Fruit fly (Drosophila melanogaster) whole organism, embryonic: ENCODE results near the gene drn.
A peak's percentile ranks its signal among the peaks of the same experiment; 100 is the strongest.

Source experiments
- Antp ChIP-seq: fragments of 200-800 bp; sonication (Bioruptor generic); optimal IDR thresholded peaks from 3 replicates; lab custom pipeline; 2016; ENCODE audit warnings: missing biosample characterization, missing genetic modification characterization
- B-H2 ChIP-seq: fragments of 200-800 bp; sonication (Bioruptor generic); optimal IDR thresholded peaks from 2 replicates; lab custom pipeline; 2018; ENCODE audit warnings: missing biosample characterization, mild to moderate bottlenecking, missing genetic modification characterization
- CG11696 ChIP-seq: fragments of 200-800 bp; sonication (Bioruptor generic); IDR thresholded peaks from 2 replicates; pipeline ENCODE4 v1.3.6; 2022; ENCODE audit warnings: missing biosample characterization, missing genetic modification characterization
- CG11723 ChIP-seq: fragments of 200-800 bp; sonication (Bioruptor generic); optimal IDR thresholded peaks from 2 replicates; lab custom pipeline; 2017; ENCODE audit warnings: missing biosample characterization, mild to moderate bottlenecking, missing genetic modification characterization
- CG12219 ChIP-seq: fragments of 200-800 bp; sonication (Bioruptor generic); optimal IDR thresholded peaks from 3 replicates; lab custom pipeline; 2018; ENCODE audit warnings: missing biosample characterization, mild to moderate bottlenecking, missing genetic modification characterization
- CG12744 ChIP-seq: fragments of 200-800 bp; sonication (Bioruptor generic); optimal IDR thresholded peaks from 2 replicates; lab custom pipeline; 2016; ENCODE audit warnings: missing biosample characterization, missing genetic modification characterization
- CG12769 ChIP-seq: fragments of 200-800 bp; sonication (Bioruptor generic); optimal IDR thresholded peaks from 2 replicates; lab custom pipeline; 2019; ENCODE audit warnings: missing biosample characterization, mild to moderate bottlenecking, missing genetic modification characterization, moderate library complexity
- CG13894 ChIP-seq: fragments of 200-800 bp; sonication (Bioruptor generic); optimal IDR thresholded peaks from 3 replicates; lab custom pipeline; 2018; ENCODE audit warnings: missing biosample characterization, mild to moderate bottlenecking, missing genetic modification characterization, moderate library complexity
- CG15011 ChIP-seq: fragments of 200-800 bp; sonication (Bioruptor generic); optimal IDR thresholded peaks from 3 replicates; lab custom pipeline; 2018; ENCODE audit warnings: missing biosample characterization, mild to moderate bottlenecking, missing genetic modification characterization
- CG15073 ChIP-seq: fragments of 200-800 bp; sonication (Bioruptor generic); optimal IDR thresholded peaks from 2 replicates; lab custom pipeline; 2016; ENCODE audit warnings: missing biosample characterization, missing genetic modification characterization
- CG17328 ChIP-seq: fragments of 200-800 bp; sonication (Bioruptor generic); IDR thresholded peaks from 2 replicates; pipeline ENCODE4 v1.3.6; 2022; ENCODE audit warnings: missing biosample characterization, missing genetic modification characterization
- CG2678 ChIP-seq: fragments of 200-800 bp; sonication (Bioruptor generic); optimal IDR thresholded peaks from 3 replicates; lab custom pipeline; 2019; ENCODE audit warnings: missing biosample characterization, mild to moderate bottlenecking, missing genetic modification characterization, moderate library complexity
- CG3163 ChIP-seq: fragments of 200-800 bp; sonication (Bioruptor generic); optimal IDR thresholded peaks from 3 replicates; lab custom pipeline; 2016; ENCODE audit warnings: missing biosample characterization, missing genetic modification characterization
- CG34376 ChIP-seq: fragments of 200-800 bp; sonication (Bioruptor generic); optimal IDR thresholded peaks from 2 replicates; lab custom pipeline; 2018; ENCODE audit warnings: missing biosample characterization, mild to moderate bottlenecking, missing genetic modification characterization
- CG3838 ChIP-seq: fragments of 200-800 bp; sonication (Bioruptor generic); optimal IDR thresholded peaks from 3 replicates; lab custom pipeline; 2016; ENCODE audit warnings: missing biosample characterization, missing genetic modification characterization
- CoRest ChIP-seq: fragments of 200-800 bp; sonication (Bioruptor generic); optimal IDR thresholded peaks from 3 replicates; lab custom pipeline; 2018; ENCODE audit warnings: missing biosample characterization, mild to moderate bottlenecking, missing genetic modification characterization, moderate library complexity
- Deaf1 ChIP-seq: fragments of 200-800 bp; optimal IDR thresholded peaks from 3 replicates; lab custom pipeline; 2019; ENCODE audit warnings: missing biosample characterization, mild to moderate bottlenecking, missing genetic modification characterization, moderate library complexity
- Dp ChIP-seq: fragments of 200-800 bp; sonication (Bioruptor generic); optimal IDR thresholded peaks from 2 replicates; lab custom pipeline; 2018; ENCODE audit warnings: missing biosample characterization, mild to moderate bottlenecking, missing genetic modification characterization, moderate library complexity
- ERR ChIP-seq: fragments of 200-800 bp; sonication (Bioruptor generic); optimal IDR thresholded peaks from 2 replicates; lab custom pipeline; 2016; ENCODE audit warnings: missing biosample characterization, missing genetic modification characterization
- Gsc ChIP-seq: fragments of 200-800 bp; sonication (Bioruptor generic); IDR thresholded peaks from 2 replicates; pipeline ENCODE4 v1.3.6; 2022; ENCODE audit warnings: missing biosample characterization, missing genetic modification characterization
- H15 ChIP-seq: fragments of 200-800 bp; sonication (Bioruptor generic); IDR thresholded peaks from 3 replicates; pipeline ENCODE4 v1.3.6; 2022; ENCODE audit warnings: missing biosample characterization, missing genetic modification characterization
- HLH54F ChIP-seq: fragments of 200-800 bp; sonication (Bioruptor generic); optimal IDR thresholded peaks from 3 replicates; lab custom pipeline; 2016; ENCODE audit warnings: missing biosample characterization, missing genetic modification characterization
- Hey ChIP-seq: fragments of 200-800 bp; sonication (Bioruptor generic); optimal IDR thresholded peaks from 3 replicates; lab custom pipeline; 2018; ENCODE audit warnings: missing biosample characterization, mild to moderate bottlenecking, missing genetic modification characterization
- Rx ChIP-seq: fragments of 200-800 bp; sonication (Bioruptor generic); IDR thresholded peaks from 2 replicates; pipeline ENCODE4 v1.3.6; 2022; ENCODE audit warnings: missing biosample characterization, missing genetic modification characterization
- Scr ChIP-seq: fragments of 200-800 bp; sonication (Bioruptor generic); IDR thresholded peaks from 2 replicates; pipeline ENCODE4 v1.3.6; 2022; ENCODE audit warnings: missing biosample characterization, missing genetic modification characterization; ENCODE audit not compliant: partially characterized antibody
- Six4 ChIP-seq: fragments of 200-800 bp; sonication (Bioruptor generic); optimal IDR thresholded peaks from 2 replicates; lab custom pipeline; 2016; ENCODE audit warnings: missing biosample characterization, missing genetic modification characterization
- TFAM ChIP-seq: fragments of 200-800 bp; sonication (Bioruptor generic); optimal IDR thresholded peaks from 2 replicates; lab custom pipeline; 2017; ENCODE audit warnings: missing biosample characterization, missing genetic modification characterization, inconsistent platforms
- Vsx1 ChIP-seq: fragments of 200-800 bp; sonication (Bioruptor generic); optimal IDR thresholded peaks from 2 replicates; lab custom pipeline; 2017; ENCODE audit warnings: missing biosample characterization, mild to moderate bottlenecking, missing genetic modification characterization, missing genetic modification reagents
- ems ChIP-seq: fragments of 200-800 bp; sonication (Bioruptor generic); optimal IDR thresholded peaks from 3 replicates; lab custom pipeline; 2016; ENCODE audit warnings: missing biosample characterization, missing genetic modification characterization
- ewg ChIP-seq: fragments of 200-800 bp; sonication (Bioruptor generic); optimal IDR thresholded peaks from 3 replicates; lab custom pipeline; 2017; ENCODE audit warnings: mild to moderate bottlenecking, missing biosample characterization, missing genetic modification reagents, missing genetic modification characterization
- fd96Cb ChIP-seq: fragments of 200-800 bp; sonication (Bioruptor generic); optimal IDR thresholded peaks from 2 replicates; lab custom pipeline; 2018; ENCODE audit warnings: missing biosample characterization, mild to moderate bottlenecking, missing genetic modification characterization, moderate library complexity
- knrl ChIP-seq: fragments of 200-800 bp; sonication (Bioruptor generic); IDR thresholded peaks from 3 replicates; pipeline ENCODE4 v1.3.6; 2022; ENCODE audit warnings: missing biosample characterization, missing genetic modification characterization; ENCODE audit not compliant: partially characterized antibody
- onecut ChIP-seq: fragments of 200-800 bp; sonication (Bioruptor generic); IDR thresholded peaks from 2 replicates; pipeline ENCODE4 v1.3.6; 2022; ENCODE audit warnings: missing biosample characterization, missing genetic modification characterization
- pan ChIP-seq, 4 experiments: fragments of >200 bp in 3 of 4; fragments of 200-800 bp in 1 of 4; sonication (Bioruptor generic) in 1 of 4; optimal IDR thresholded peaks in 3 of 4; IDR thresholded peaks in 1 of 4; 2 replicates each; pipeline versions ENCODE4 v1.3.6 to Lab custom; 2017 to 2022; ENCODE audit warnings: missing biosample characterization in 2 of 4, missing genetic modification characterization in 2 of 4, mixed read lengths in 1 of 4
- pfk ChIP-seq: fragments of 200-800 bp; sonication (Bioruptor generic); optimal IDR thresholded peaks from 2 replicates; lab custom pipeline; 2018; ENCODE audit warnings: missing biosample characterization, mild to moderate bottlenecking, missing genetic modification characterization, moderate library complexity
- pita ChIP-seq: fragments of 200-800 bp; sonication (Bioruptor generic); optimal IDR thresholded peaks from 2 replicates; lab custom pipeline; 2017; ENCODE audit warnings: missing biosample characterization, mild to moderate bottlenecking, missing genetic modification characterization
- pros ChIP-seq: fragments of 200-800 bp; sonication (Bioruptor generic); optimal IDR thresholded peaks from 3 replicates; lab custom pipeline; 2019; ENCODE audit warnings: missing biosample characterization, mild to moderate bottlenecking, missing genetic modification characterization, moderate library complexity
- ranshi ChIP-seq: fragments of 200-800 bp; sonication (Bioruptor generic); IDR thresholded peaks from 2 replicates; pipeline ENCODE4 v1.3.6; 2022; ENCODE audit warnings: missing biosample characterization, missing genetic modification characterization
- rib ChIP-seq: fragments of 200-800 bp; sonication (Bioruptor generic); IDR thresholded peaks from 2 replicates; pipeline ENCODE4 v1.3.6; 2022; ENCODE audit warnings: missing biosample characterization, missing genetic modification characterization
- scrt ChIP-seq: fragments of 200-800 bp; sonication (Bioruptor generic); optimal IDR thresholded peaks from 2 replicates; lab custom pipeline; 2018; ENCODE audit warnings: missing biosample characterization, mild to moderate bottlenecking, missing genetic modification characterization, moderate library complexity
- so ChIP-seq: fragments of 200-800 bp; sonication (Bioruptor generic); IDR thresholded peaks from 3 replicates; pipeline ENCODE4 v1.3.6; 2022; ENCODE audit warnings: missing biosample characterization, missing genetic modification characterization
- tin ChIP-seq: fragments of 200-800 bp; sonication (Bioruptor generic); optimal IDR thresholded peaks from 3 replicates; lab custom pipeline; 2016; ENCODE audit warnings: missing biosample characterization, missing genetic modification characterization
- twi ChIP-seq: fragments of 200-800 bp; optimal IDR thresholded peaks from 2 replicates; lab custom pipeline; 2019; ENCODE audit warnings: missing biosample characterization, mild to moderate bottlenecking, missing genetic modification characterization, moderate library complexity
- unc-4 ChIP-seq: fragments of 200-800 bp; sonication (Bioruptor generic); IDR thresholded peaks from 2 replicates; pipeline ENCODE4 v1.3.6; 2022; ENCODE audit warnings: missing biosample characterization, missing genetic modification characterization; ENCODE audit not compliant: partially characterized antibody
- unpg ChIP-seq: fragments of 200-800 bp; sonication (Bioruptor generic); optimal IDR thresholded peaks from 3 replicates; lab custom pipeline; 2018; ENCODE audit warnings: missing biosample characterization, mild to moderate bottlenecking, missing genetic modification characterization, moderate library complexity
- vvl ChIP-seq: fragments of 200-800 bp; sonication (Bioruptor generic); IDR thresholded peaks from 2 replicates; pipeline ENCODE4 v1.3.6; 2022; ENCODE audit warnings: missing biosample characterization, missing genetic modification characterization
- wdn ChIP-seq: fragments of 200-800 bp; sonication (Bioruptor generic); IDR thresholded peaks from 2 replicates; pipeline ENCODE4 v1.3.6; 2022; ENCODE audit warnings: missing biosample characterization, missing genetic modification characterization
- yki ChIP-seq: fragments of >200 bp; optimal IDR thresholded peaks from 3 replicates; lab custom pipeline; 2018
- z ChIP-seq: fragments of 200-800 bp; sonication (Bioruptor generic); IDR thresholded peaks from 3 replicates; pipeline ENCODE4 v1.3.6; 2022; ENCODE audit warnings: missing biosample characterization, missing genetic modification characterization
- zen2 ChIP-seq: fragments of 200-800 bp; sonication (Bioruptor generic); IDR thresholded peaks from 3 replicates; pipeline ENCODE4 v1.3.6; 2022; ENCODE audit warnings: missing biosample characterization, missing genetic modification characterization; ENCODE audit not compliant: partially characterized antibody

The drn gene

dm6 chr3R:9393542-9394025 lies 53.6 kb downstream of the drn start (continued):
- TF ChIP-seq CG17328 = peak; percentile 76
- peak; percentile 57; the same call in 1 of the 2 replicates for TF ChIP-seq ranshi (GFP tag; lab: Robert Waterston, UW)
- TF ChIP-seq pros (GFP tag; lab: Kevin White, UChicago) = peak; percentile 69
- TF ChIP-seq zen2 = no peak
- TF ChIP-seq CG12744 = no peak
- TF ChIP-seq TFAM (GFP tag; lab: Kevin White, UChicago) = peak; percentile 48
- peak; percentile 83 for TF ChIP-seq CG2678
- peak; percentile 24 for TF ChIP-seq Antp (GFP tag; lab: Kevin White, UChicago)
- TF ChIP-seq fd96Cb = peak; percentile 72
- no peak for TF ChIP-seq Deaf1
- TF ChIP-seq Gsc = no peak
- TF ChIP-seq wdn (GFP tag; lab: Robert Waterston, UW) = no peak
- peak; percentile 37 for TF ChIP-seq ems (GFP tag; lab: Kevin White, UChicago)
- TF ChIP-seq knrl = 0 out of 3 replicates have a peak, but pooled peaks have one; percentile 14
- TF ChIP-seq vvl (GFP tag; lab: Robert Waterston, UW) = peak; percentile 75
- TF ChIP-seq CG11723 (GFP tag; lab: Kevin White, UChicago) = peak; percentile 54
- peak; percentile 74 for TF ChIP-seq onecut (GFP tag; lab: Robert Waterston, UW)
- no peak for TF ChIP-seq pita (GFP tag; lab: Kevin White, UChicago)
- peak; percentile 62; the same call in 2 of the 3 replicates for TF ChIP-seq z (GFP tag; lab: Robert Waterston, UW)
- peak; percentile 49 for TF ChIP-seq Six4 (GFP tag; lab: Kevin White, UChicago)
- peak; percentile 13 for TF ChIP-seq CG15073
- TF ChIP-seq twi (tag; lab: Kevin White, UChicago) = peak; percentile 76
- TF ChIP-seq Hey (tag; lab: Kevin White, UChicago) = peak; percentile 48
- TF ChIP-seq pan (optimal IDR thresholded peaks at IDR 0.05; lab: Kevin White, UChicago) = no peak
- peak in 1 of 2 experiments; percentile 68 for TF ChIP-seq pan (GFP tag; optimal IDR thresholded peaks at IDR 0.05 in 1 of 2, IDR thresholded peaks at IDR 0.05 in 1 of 2)
- TF ChIP-seq CG34376 (GFP tag; lab: Kevin White, UChicago) = peak; percentile 30
- peak; percentile 29; the same call in 1 of the 2 replicates for TF ChIP-seq rib (GFP tag; lab: Robert Waterston, UW)
- TF ChIP-seq CG3163 = no peak
- TF ChIP-seq unc-4 = no peak
- TF ChIP-seq pfk (GFP tag; lab: Kevin White, UChicago) = no peak
- TF ChIP-seq H15 (GFP tag; lab: Robert Waterston, UW) = peak; percentile 70; the same call in 2 of the 3 replicates
- peak; percentile 73 for TF ChIP-seq CG12219
- TF ChIP-seq CG3838 (GFP tag; lab: Kevin White, UChicago) = peak; percentile 15
- TF ChIP-seq CG13894 (tag; lab: Kevin White, UChicago) = no peak
- peak; percentile 84 for TF ChIP-seq CG12769 (tag; lab: Kevin White, UChicago)
- TF ChIP-seq Rx (GFP tag; lab: Robert Waterston, UW) = peak; percentile 36; the same call in 1 of the 2 replicates
- TF ChIP-seq CG15011 (GFP tag; lab: Kevin White, UChicago) = peak; percentile 66
- peak; percentile 80 for TF ChIP-seq so (GFP tag; lab: Robert Waterston, UW)
- TF ChIP-seq CG11696 (GFP tag; lab: Robert Waterston, UW) = no peak
- TF ChIP-seq unpg = peak; percentile 79
- no peak for TF ChIP-seq ERR
- TF ChIP-seq yki = no peak
- TF ChIP-seq ewg (GFP tag; lab: Kevin White, UChicago) = peak; percentile 64
- TF ChIP-seq CoRest (tag; lab: Kevin White, UChicago) = peak; percentile 76
- TF ChIP-seq Dp (GFP tag; lab: Kevin White, UChicago) = no peak
- TF ChIP-seq Vsx1 = peak; percentile 58
- TF ChIP-seq HLH54F (GFP tag; lab: Kevin White, UChicago) = no peak
- TF ChIP-seq Scr (GFP tag; lab: Robert Waterston, UW) = no peak
- peak; percentile 64 for TF ChIP-seq tin
- TF ChIP-seq B-H2 = no peak
- TF ChIP-seq scrt (GFP tag; lab: Kevin White, UChicago) = peak; percentile 39
